Fruit fly (Drosophila melanogaster): ENCODE data around the gene CG43880.

- TF ChIP-seq h (optimal IDR thresholded peaks at IDR 0.05): no peak
- TF ChIP-seq Myc (optimal IDR thresholded peaks at IDR 0.05): no peak
- no peak for TF ChIP-seq ttk (optimal IDR thresholded peaks at IDR 0.05)
- TF ChIP-seq Sin3A (optimal IDR thresholded peaks at IDR 0.05): no peak
- no peak for TF ChIP-seq psq (optimal IDR thresholded peaks at IDR 0.05)
- TF ChIP-seq insv (optimal IDR thresholded peaks at IDR 0.05): no peak
Observed at dm6 chr3L:7956718-7957117, 10.6 kb upstream of the CG43880 start.
